Worm (Caenorhabditis elegans) whole organism, L3 larva: ENCODE measurements around the gene clec-228.

Experiments used
- elt-1 ChIP-seq: fragments of 150-350 bp; optimal IDR thresholded peaks from 2 replicates; lab custom pipeline; 2014; ENCODE audit warnings: missing biosample characterization, missing genetic modification characterization
- lsy-12 ChIP-seq: sonication (generic microtip); optimal IDR thresholded peaks from 2 replicates; lab custom pipeline; 2016; ENCODE audit warnings: mild to moderate bottlenecking, missing genetic modification characterization, missing compliant biosample characterization
- nhr-237 ChIP-seq: fragments of 150-350 bp; optimal IDR thresholded peaks from 2 replicates; lab custom pipeline; 2014; ENCODE audit warnings: missing biosample characterization, missing genetic modification characterization

- TF ChIP-seq lsy-12 (tag; lab: Kevin White, UChicago), result no peak
- no peak for TF ChIP-seq elt-1
- no peak for TF ChIP-seq nhr-237
These were observed 35.6 kb downstream of the clec-228 start, which contains the start of gene srx-48 for ce11 chrV:15303625-15304024.
